Fruit fly (Drosophila melanogaster) whole organism, embryonic: ENCODE results near the gene BRWD3.
A peak's percentile ranks its signal among the peaks of the same experiment; 100 is the strongest.

Experiments used
- CG13287 ChIP-seq: fragments of 200-800 bp; sonication (Bioruptor generic); IDR thresholded peaks from 2 replicates; pipeline ENCODE4 v1.3.6; 2022; ENCODE audit warnings: missing biosample characterization, missing genetic modification characterization; ENCODE audit not compliant: partially characterized antibody
- Camta ChIP-seq: fragments of 200-800 bp; sonication (Bioruptor generic); optimal IDR thresholded peaks from 2 replicates; lab custom pipeline; 2016; ENCODE audit warnings: missing biosample characterization, missing genetic modification characterization
- Doc2 ChIP-seq: fragments of 200-800 bp; sonication (Bioruptor generic); IDR thresholded peaks from 2 replicates; pipeline ENCODE4 v1.3.6; 2022; ENCODE audit warnings: missing biosample characterization, missing genetic modification characterization
- NC2β ChIP-seq: fragments of 200-800 bp; sonication (Bioruptor generic); optimal IDR thresholded peaks from 2 replicates; lab custom pipeline; 2016; ENCODE audit warnings: missing biosample characterization, missing genetic modification characterization
- ara ChIP-seq: fragments of 200-800 bp; sonication (Bioruptor generic); IDR thresholded peaks from 2 replicates; pipeline ENCODE4 v1.3.6; 2022; ENCODE audit warnings: missing biosample characterization, missing genetic modification characterization
- fd102C ChIP-seq: fragments of 200-800 bp; sonication (Bioruptor generic); optimal IDR thresholded peaks from 2 replicates; lab custom pipeline; 2018; ENCODE audit warnings: missing biosample characterization, mild to moderate bottlenecking, missing genetic modification characterization, moderate library complexity
- gcm2 ChIP-seq: fragments of 200-800 bp; sonication (Bioruptor generic); optimal IDR thresholded peaks from 2 replicates; lab custom pipeline; 2016; ENCODE audit warnings: missing biosample characterization, missing genetic modification characterization
- h ChIP-seq: fragments of >200 bp; optimal IDR thresholded peaks from 2 replicates; lab custom pipeline; 2017
- ssp ChIP-seq: fragments of 200-800 bp; sonication (Bioruptor generic); IDR thresholded peaks from 2 replicates; pipeline ENCODE4 v1.3.6; 2022; ENCODE audit warnings: missing biosample characterization, missing genetic modification characterization
- tna ChIP-seq: fragments of 200-800 bp; sonication (Bioruptor generic); IDR thresholded peaks from 2 replicates; pipeline ENCODE4 v1.3.6; 2022; ENCODE audit warnings: missing biosample characterization, missing genetic modification characterization; ENCODE audit not compliant: partially characterized antibody

- TF ChIP-seq CG13287 (peak; percentile 63), fd102C (peak; percentile 30), h (lab: Kevin White, UChicago) (no peak), gcm2 (GFP tag; lab: Kevin White, UChicago) (peak; percentile 17), Doc2 (GFP tag; lab: Robert Waterston, UW) (no peak), ssp (GFP tag; lab: Robert Waterston, UW) (no peak), ara (GFP tag; lab: Robert Waterston, UW) (peak; percentile 53), NC2β (peak; percentile 72), tna (GFP tag; lab: Robert Waterston, UW) (0 out of 2 replicates have a peak, but pooled peaks have one; percentile 26), Camta (peak; percentile 44)
Observed at dm6 chr3R:24294784-24295555, 23.8 kb upstream of the BRWD3 start, which contains the start of gene crb.
